Fruit fly (Drosophila melanogaster): ENCODE measurements around the gene fkh.

The fkh gene

dm6 chr3R:28633746-28634145 is 48.7 kb upstream of the fkh start (continued):
- peak; percentile 9 for TF ChIP-seq dac (GFP tag; optimal IDR thresholded peaks at IDR 0.05)
- peak; percentile 65 for TF ChIP-seq CG34406 (GFP tag; optimal IDR thresholded peaks at IDR 0.05)
- TF ChIP-seq CG6276 (GFP tag; optimal IDR thresholded peaks at IDR 0.05) = peak; percentile 64
- TF ChIP-seq CG10669 (GFP tag; optimal IDR thresholded peaks at IDR 0.05) = peak; percentile 45
- peak; percentile 80 for TF ChIP-seq CG10631 (GFP tag; optimal IDR thresholded peaks at IDR 0.05)
- TF ChIP-seq CG3032 (tag; optimal IDR thresholded peaks at IDR 0.05) = peak; percentile 24
- TF ChIP-seq fd59A (GFP tag; optimal IDR thresholded peaks at IDR 0.05) = peak; percentile 14
- TF ChIP-seq CG11762 (GFP tag; optimal IDR thresholded peaks at IDR 0.05; ENCODE audit: insufficient read depth) = peak; percentile 59

dm6 chr3R:28631753-28632152 is 46.7 kb upstream of the fkh start:
- TF ChIP-seq svp (GFP tag) (peak; percentile 54), CG8632 (GFP tag; optimal IDR thresholded peaks at IDR 0.05) (no peak), acj6 (GFP tag; optimal IDR thresholded peaks at IDR 0.05) (peak; percentile 41), Sox14 (GFP tag; optimal IDR thresholded peaks at IDR 0.05) (no peak), achi (GFP tag; optimal IDR thresholded peaks at IDR 0.05) (peak; percentile 66), CG16779 (tag; optimal IDR thresholded peaks at IDR 0.05) (no peak), Sox15 (GFP tag; optimal IDR thresholded peaks at IDR 0.05) (no peak), Ets96B (tag; optimal IDR thresholded peaks at IDR 0.05) (peak; percentile 26), vri (GFP tag; optimal IDR thresholded peaks at IDR 0.05) (no peak), CG3032 (tag; optimal IDR thresholded peaks at IDR 0.05) (no peak), CG11762 (GFP tag; optimal IDR thresholded peaks at IDR 0.05; ENCODE audit: insufficient read depth) (peak; percentile 28), CG31627 (GFP tag; optimal IDR thresholded peaks at IDR 0.05) (no peak), CG6276 (GFP tag; optimal IDR thresholded peaks at IDR 0.05) (peak; percentile 9), Lpt (GFP tag; optimal IDR thresholded peaks at IDR 0.05) (peak; percentile 46), CG6792 (GFP tag; optimal IDR thresholded peaks at IDR 0.05) (peak; percentile 32), Smox (GFP tag; optimal IDR thresholded peaks at IDR 0.05) (peak; percentile 23), Met (GFP tag; optimal IDR thresholded peaks at IDR 0.05) (peak; percentile 43), net (GFP tag; optimal IDR thresholded peaks at IDR 0.05) (no peak), CG34406 (GFP tag; optimal IDR thresholded peaks at IDR 0.05) (no peak), CG32006 (GFP tag; optimal IDR thresholded peaks at IDR 0.05) (peak; percentile 61), CG11902 (GFP tag; optimal IDR thresholded peaks at IDR 0.05) (peak; percentile 35), OdsH (GFP tag; optimal IDR thresholded peaks at IDR 0.05) (peak; percentile 32), spab (GFP tag; optimal IDR thresholded peaks at IDR 0.05) (peak; percentile 38), CG6808 (GFP tag; optimal IDR thresholded peaks at IDR 0.05) (no peak), Sox102F (GFP tag; optimal IDR thresholded peaks at IDR 0.05) (peak; percentile 5), CG3919 (GFP tag; optimal IDR thresholded peaks at IDR 0.05) (peak; percentile 62), esn (GFP tag; optimal IDR thresholded peaks at IDR 0.05) (peak; percentile 47), salr (GFP tag; optimal IDR thresholded peaks at IDR 0.05) (no peak), CG11294 (GFP tag; IDR thresholded peaks at IDR 0.05) (peak; percentile 40; the same call in 1 of the 2 replicates), CG8119 (GFP tag; IDR thresholded peaks at IDR 0.05) (peak; percentile 50; the same call in 1 of the 3 replicates), lz (GFP tag; optimal IDR thresholded peaks at IDR 0.05) (peak; percentile 41), CG6163 (GFP tag; IDR thresholded peaks at IDR 0.05) (peak; percentile 82), Blimp-1 (GFP tag; optimal IDR thresholded peaks at IDR 0.05) (no peak), CG10669 (GFP tag; optimal IDR thresholded peaks at IDR 0.05) (peak; percentile 53), CG8319 (GFP tag; optimal IDR thresholded peaks at IDR 0.05) (no peak), cyc (GFP tag; optimal IDR thresholded peaks at IDR 0.05) (peak; percentile 75), ss (GFP tag; optimal IDR thresholded peaks at IDR 0.05) (no peak), Eip75B (GFP tag; optimal IDR thresholded peaks at IDR 0.05) (peak; percentile 40), topi (GFP tag; optimal IDR thresholded peaks at IDR 0.05) (peak; percentile 57), Hr39 (GFP tag; optimal IDR thresholded peaks at IDR 0.05) (peak; percentile 26), Hr4 (GFP tag; optimal IDR thresholded peaks at IDR 0.05) (peak; percentile 57), CG1621 (tag; optimal IDR thresholded peaks at IDR 0.05) (no peak), eg (GFP tag; IDR thresholded peaks at IDR 0.05) (peak; percentile 78), CG10631 (GFP tag; optimal IDR thresholded peaks at IDR 0.05) (peak; percentile 51), CG15336 (GFP tag; IDR thresholded peaks at IDR 0.05) (peak; percentile 61), CG7368 (GFP tag; optimal IDR thresholded peaks at IDR 0.05) (peak; percentile 48), Eip93F (GFP tag; optimal IDR thresholded peaks at IDR 0.05) (no peak), fd59A (GFP tag; optimal IDR thresholded peaks at IDR 0.05) (no peak)
